Fruit fly (Drosophila melanogaster) whole organism, larva: ENCODE data around the gene CG42830.

Experiments used
- noc ChIP-seq: fragments of 200-800 bp; sonication (Bioruptor generic); optimal IDR thresholded peaks from 3 replicates; lab custom pipeline; 2019; ENCODE audit warnings: missing biosample characterization, mild to moderate bottlenecking, missing genetic modification characterization, moderate library complexity

The CG42830 gene

DNA sequence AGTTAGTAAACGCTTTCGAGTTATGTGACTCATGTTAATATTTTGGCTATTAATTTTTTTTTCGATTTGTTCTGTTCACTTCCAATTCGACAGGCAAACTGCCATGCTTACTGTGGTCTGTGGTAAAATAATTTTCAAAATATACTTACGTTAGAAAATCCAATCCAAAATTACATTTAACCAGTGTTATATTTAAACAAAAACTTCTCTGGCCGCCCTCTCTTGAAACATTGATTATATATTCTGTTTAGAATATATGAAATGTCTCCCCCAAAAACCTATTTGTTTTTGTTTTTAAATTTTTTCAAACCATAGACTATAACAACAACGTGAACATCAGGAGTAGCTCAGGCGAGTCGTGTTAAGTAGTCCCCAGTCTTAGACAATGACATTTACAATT lies at the start of gene CG42830:
Gene CG42830 (minus strand): TSS at position 101 of the 400 bp plus-strand sequence.
- TF ChIP-seq noc (tag; lab: Kevin White, UChicago) = no peak

DNA sequence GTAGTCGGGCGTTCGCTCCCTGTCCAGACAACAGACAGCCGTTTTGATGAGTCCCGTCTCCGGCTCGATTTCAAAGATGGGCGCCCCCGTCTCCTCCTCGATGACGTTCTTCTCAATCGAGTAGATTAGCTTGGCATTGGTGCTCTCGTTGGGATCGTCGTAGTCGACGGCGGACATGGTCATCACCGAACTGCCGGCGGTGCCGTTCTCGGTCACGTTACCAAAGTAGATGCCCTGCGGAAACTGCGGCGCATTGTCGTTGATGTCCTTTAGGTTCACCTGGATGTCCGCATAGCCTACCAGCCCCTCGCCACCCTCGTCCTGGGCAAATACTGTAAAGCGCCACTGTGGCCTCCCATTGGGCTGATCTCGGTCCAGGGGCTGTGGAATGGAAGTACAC lies 9.4 kb downstream of the CG42830 start:
- TF ChIP-seq noc (tag; lab: Kevin White, UChicago) = no peak

DNA sequence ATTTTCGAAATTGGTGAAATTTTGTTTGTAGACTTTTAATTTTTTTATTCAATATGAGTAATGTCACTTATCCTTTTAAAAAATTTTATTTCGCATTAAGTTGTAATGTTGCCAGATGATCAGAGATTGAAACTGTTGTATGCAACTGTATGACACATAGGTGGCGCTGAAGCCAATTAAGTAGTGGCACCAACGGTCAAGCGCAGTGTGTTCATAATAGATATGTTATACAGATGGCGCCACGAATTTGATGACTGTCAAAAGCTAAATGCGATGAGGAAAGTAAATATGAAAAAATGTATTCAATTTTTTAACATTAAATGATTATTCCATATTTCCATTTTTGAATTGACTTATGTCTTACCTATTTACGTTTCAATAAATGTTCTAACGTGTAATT lies 27.8 kb downstream of the CG42830 start:
- TF ChIP-seq noc (tag; lab: Kevin White, UChicago) = no peak

DNA sequence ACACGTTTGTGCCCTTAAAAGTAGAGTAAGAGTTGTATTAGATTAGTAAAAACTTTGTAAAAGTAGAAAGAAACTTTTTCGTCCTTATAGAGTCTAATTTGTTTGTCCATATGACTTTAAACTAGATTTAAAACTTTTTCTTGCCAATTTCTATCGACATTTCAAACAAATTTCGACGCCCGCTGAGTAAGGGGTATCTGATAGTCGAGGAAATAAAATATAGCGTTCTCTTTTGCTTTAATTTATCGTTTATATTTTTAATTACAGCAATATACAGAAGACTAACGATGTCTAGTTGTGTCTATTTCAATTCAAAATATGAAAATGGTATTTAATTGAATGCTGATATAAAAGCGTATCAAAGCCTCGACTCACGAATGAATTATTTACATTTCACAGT lies 29.0 kb downstream of the CG42830 start:
- no peak for TF ChIP-seq noc (tag; lab: Kevin White, UChicago)

DNA sequence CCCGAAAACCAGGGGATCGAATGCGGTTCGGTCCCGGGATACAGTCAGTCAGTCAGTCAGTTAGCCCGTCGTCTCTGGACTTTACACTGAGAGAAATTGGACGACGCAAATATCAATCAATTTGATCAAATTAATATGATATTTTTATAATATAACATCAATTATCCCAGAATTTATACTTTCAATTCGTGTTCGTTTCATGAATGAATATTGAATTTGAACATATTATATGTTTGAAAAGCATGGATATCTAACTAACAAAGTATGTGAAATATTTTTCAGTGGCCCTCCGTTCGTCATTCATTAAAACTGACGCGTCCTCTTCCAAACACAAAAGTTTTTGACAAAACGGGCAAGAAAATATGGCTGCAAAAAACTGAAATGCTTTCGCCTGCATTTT lies 30.5 kb downstream of the CG42830 start:
- no peak for TF ChIP-seq noc (tag; lab: Kevin White, UChicago)

DNA sequence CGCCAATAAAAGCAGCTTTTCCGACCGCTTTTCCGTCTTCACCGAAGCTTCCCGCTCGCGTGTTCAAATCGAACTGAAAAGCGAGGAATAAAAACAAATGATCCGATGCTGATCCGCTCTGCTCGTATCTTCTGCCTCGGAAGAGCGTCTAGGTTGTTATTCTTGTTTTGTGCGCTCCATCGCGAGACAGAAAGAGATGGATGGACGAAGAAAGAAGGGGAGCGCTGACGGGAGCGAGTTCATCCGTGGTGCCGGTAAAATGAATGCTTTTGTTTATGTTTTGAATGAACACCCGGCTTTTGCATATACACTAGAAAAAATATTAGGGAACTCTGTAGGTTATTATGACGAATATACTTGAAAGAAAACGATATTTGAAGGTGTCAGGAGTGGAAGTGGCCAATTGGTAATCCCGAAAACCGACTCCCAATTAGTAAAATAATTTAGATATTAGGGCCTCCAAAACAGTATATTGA lies 34.1 kb downstream of the CG42830 start, which contains the start of gene CadN:
Gene CadN (minus strand): TSS at position 54 of the 476 bp plus-strand sequence.
- no peak for TF ChIP-seq noc (tag; lab: Kevin White, UChicago)

DNA sequence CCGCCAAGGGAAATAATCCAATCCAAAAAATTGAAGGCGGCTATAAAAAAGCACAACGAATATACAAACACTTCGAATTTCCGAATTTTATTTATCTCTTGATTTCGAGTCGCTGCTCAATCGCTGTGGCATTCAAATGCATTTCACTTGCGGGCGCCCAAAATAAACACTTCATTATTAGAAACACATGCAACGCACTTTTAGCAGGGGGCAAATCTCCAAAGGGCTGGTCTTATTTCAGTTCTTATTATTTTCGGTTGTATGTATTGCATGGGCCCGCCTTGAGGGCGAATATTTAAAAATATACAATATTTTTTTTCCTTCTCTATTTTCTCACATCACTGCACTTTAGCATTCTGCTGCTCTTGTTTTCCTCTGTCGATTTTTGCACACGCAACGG lies 35.0 kb downstream of the CG42830 start:
- no peak for TF ChIP-seq noc (tag; lab: Kevin White, UChicago)

DNA sequence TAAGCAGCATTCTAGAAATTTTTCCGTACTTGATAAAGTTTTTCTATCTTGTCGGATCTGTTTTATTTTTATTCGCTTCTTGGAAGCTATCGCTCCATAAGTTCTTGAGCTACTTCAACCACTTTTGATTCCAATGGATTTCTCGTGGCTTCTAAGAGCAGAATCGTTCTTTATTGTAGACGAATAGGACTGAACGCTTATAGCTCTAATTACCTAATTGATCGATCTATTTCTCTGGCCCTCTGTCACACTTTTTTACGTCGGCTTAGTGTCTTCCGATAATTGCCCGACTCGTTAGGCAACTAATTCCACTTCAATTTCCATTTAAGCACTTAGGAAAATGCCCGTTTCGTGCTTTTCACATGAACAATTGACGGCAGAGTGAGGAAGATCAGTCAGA lies 41.7 kb downstream of the CG42830 start:
- TF ChIP-seq noc (tag; lab: Kevin White, UChicago) = no peak

DNA sequence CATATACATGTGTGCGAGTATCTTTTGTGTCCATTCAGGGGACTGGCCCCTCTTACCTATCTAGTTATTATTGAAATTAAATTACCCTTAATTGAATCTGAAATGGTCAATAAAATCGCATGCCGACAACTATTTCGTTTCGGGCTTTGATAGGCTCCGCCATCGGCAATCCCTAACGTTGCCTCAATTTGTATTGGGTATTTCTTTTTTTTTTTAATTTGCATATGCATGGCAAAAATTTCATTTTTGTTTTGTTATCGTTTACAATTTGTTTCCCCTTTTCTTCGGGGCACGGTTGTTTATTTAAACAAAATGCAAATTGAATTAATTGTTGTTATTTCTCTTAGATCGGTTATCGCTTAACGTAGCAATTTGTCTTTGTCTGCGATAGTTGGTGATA lies 42.4 kb downstream of the CG42830 start:
- no peak for TF ChIP-seq noc (tag; lab: Kevin White, UChicago)

DNA sequence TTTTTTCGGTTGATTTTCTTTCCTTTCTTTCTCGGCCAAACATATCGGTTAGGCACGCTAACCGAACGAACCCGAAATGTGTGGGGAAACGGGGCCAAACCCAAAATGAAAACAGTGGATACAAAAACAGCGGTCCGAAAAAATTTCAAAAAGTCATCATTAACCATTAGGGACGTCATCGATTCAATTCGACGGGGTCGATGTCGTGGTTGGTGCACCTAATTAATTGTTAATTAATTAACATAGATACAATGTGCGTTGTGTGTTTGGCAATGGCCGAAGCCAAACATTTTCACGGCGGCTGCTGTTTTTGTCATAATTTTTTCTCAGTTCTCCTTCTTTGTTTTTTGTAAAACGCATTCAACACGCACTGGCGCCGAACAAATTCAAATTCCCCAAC lies 43.9 kb downstream of the CG42830 start:
- no peak for TF ChIP-seq noc (tag; lab: Kevin White, UChicago)

DNA sequence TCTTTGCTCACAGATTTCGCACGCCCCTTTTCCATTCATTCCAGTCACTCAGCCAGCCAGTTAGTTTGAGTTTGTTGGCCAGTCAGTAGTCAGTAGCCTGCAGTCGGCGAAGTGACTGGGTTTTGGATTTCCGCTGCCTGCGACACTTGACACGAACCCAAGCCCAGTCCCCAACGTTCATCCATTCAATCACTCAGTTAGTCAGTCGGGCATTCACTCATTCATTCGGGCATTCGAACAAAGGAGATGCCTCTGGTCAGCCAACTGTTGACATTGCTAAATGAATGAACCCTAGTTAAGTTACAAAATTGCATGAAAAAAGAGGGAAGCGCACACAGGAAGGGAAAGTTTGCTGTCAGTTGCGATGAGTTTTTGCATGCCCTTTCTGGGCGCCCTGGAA lies 49.3 kb downstream of the CG42830 start:
- TF ChIP-seq noc (tag; lab: Kevin White, UChicago) = no peak
